Worm (Caenorhabditis elegans): ENCODE data around the gene cas-1.

DNA sequence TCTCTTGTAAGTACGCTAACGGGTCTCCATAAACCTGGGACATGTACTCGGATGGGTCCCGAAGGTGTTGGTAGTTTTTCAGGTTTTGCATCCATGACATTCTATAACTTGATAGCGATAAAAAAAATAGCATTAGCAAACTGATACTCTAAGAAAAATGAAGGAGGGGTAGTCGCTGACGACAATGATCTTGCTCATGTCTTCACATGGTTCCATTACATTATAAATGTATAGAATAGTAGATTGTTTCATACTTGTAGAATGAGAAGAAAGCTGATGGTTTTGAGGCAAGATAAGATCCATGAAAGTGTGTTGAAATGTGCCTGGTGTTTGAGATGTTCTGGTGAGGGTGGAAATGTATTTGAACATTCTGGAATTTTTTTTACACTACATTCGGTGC, 6.4 kb downstream of the cas-1 start, which contains the start of gene mec-4:
- TF ChIP-seq lsl-1 (GFP tag; optimal IDR thresholded peaks at IDR 0.05) = no peak
- TF ChIP-seq sea-2 (GFP tag; IDR thresholded peaks at IDR 0.05) = no peak
- TF ChIP-seq snpc-4 (GFP tag; optimal IDR thresholded peaks at IDR 0.05) = no peak
- no peak for TF ChIP-seq snpc-4 (tag; optimal IDR thresholded peaks at IDR 0.05)

Data from whole organism, young adult.